Worm (Caenorhabditis elegans) whole organism, young adult: ENCODE results near the gene W07G4.7.

Experiments
- B0035.1 ChIP-seq: sonication (generic microtip); optimal IDR thresholded peaks from 2 replicates; lab custom pipeline; 2016; ENCODE audit warnings: missing genetic modification characterization, mild to moderate bottlenecking, missing compliant biosample characterization, missing genotype, missing genetic modification reagents
- C06A6.2 ChIP-seq: fragments of 200-800 bp; sonication (Bioruptor generic); conservative IDR thresholded peaks from 2 replicates; pipeline ENCODE4 v1.3.6; 2022; ENCODE audit warnings: missing genetic modification characterization, missing compliant biosample characterization
- C17E4.6 ChIP-seq: fragments of 200-800 bp; sonication (Bioruptor generic); IDR thresholded peaks from 2 replicates; pipeline ENCODE4 v1.3.6; 2022; ENCODE audit warnings: missing genetic modification reagents, missing genetic modification characterization, missing compliant biosample characterization
- F33H1.4 ChIP-seq: fragments of 200-800 bp; sonication (Bioruptor generic); IDR thresholded peaks from 2 replicates; pipeline ENCODE4 v1.3.6; 2022; ENCODE audit warnings: missing genetic modification reagents, missing genetic modification characterization, missing compliant biosample characterization
- F52B5.7 ChIP-seq: sonication (generic microtip); optimal IDR thresholded peaks from 2 replicates; lab custom pipeline; 2016; ENCODE audit warnings: mild to moderate bottlenecking, missing genetic modification characterization, missing compliant biosample characterization
- F57C9.4 ChIP-seq: sonication (generic microtip); optimal IDR thresholded peaks from 2 replicates; lab custom pipeline; 2017; ENCODE audit warnings: mild to moderate bottlenecking, missing genetic modification characterization, missing compliant biosample characterization
- T07F8.4 ChIP-seq: sonication (generic microtip); optimal IDR thresholded peaks from 2 replicates; lab custom pipeline; 2016; ENCODE audit warnings: mild to moderate bottlenecking, missing genetic modification characterization, moderate library complexity, missing compliant biosample characterization
- T26A5.8 ChIP-seq: sonication (generic microtip); optimal IDR thresholded peaks from 2 replicates; lab custom pipeline; 2016; ENCODE audit warnings: missing genetic modification characterization, missing compliant biosample characterization
- Y53F4B.3 ChIP-seq: fragments of 200-800 bp; sonication (Bioruptor generic); IDR thresholded peaks from 2 replicates; pipeline ENCODE4 v1.3.6; 2022; ENCODE audit warnings: missing genetic modification reagents, missing genetic modification characterization, missing compliant biosample characterization
- Y53G8AR.9 ChIP-seq: fragments of 200-800 bp; sonication (Bioruptor generic); conservative IDR thresholded peaks from 2 replicates; pipeline ENCODE4 v1.3.6; 2022; ENCODE audit warnings: missing genetic modification reagents, missing genetic modification characterization, missing compliant biosample characterization
- akir-1 ChIP-seq: fragments of 200-800 bp; sonication (Bioruptor generic); optimal IDR thresholded peaks from 2 replicates; lab custom pipeline; 2018; ENCODE audit warnings: mild to moderate bottlenecking, missing genetic modification characterization, moderate library complexity, missing compliant biosample characterization
- atf-7 ChIP-seq: sonication (generic microtip); optimal IDR thresholded peaks from 2 replicates; lab custom pipeline; 2017; ENCODE audit warnings: mild to moderate bottlenecking, missing genetic modification characterization, missing compliant biosample characterization
- athp-1 ChIP-seq: sonication (generic microtip); optimal IDR thresholded peaks from 2 replicates; lab custom pipeline; 2017; ENCODE audit warnings: mild to moderate bottlenecking, missing genetic modification characterization, missing compliant biosample characterization
- attf-3 ChIP-seq: fragments of 200-800 bp; sonication (Bioruptor generic); conservative IDR thresholded peaks from 2 replicates; pipeline ENCODE4 v1.3.6; 2022; ENCODE audit warnings: missing genetic modification reagents, missing genetic modification characterization, missing compliant biosample characterization
- attf-6 ChIP-seq: fragments of 200-800 bp; sonication (Bioruptor generic); IDR thresholded peaks from 2 replicates; pipeline ENCODE4 v1.3.6; 2022; ENCODE audit warnings: missing genetic modification reagents, missing genetic modification characterization, missing compliant biosample characterization
- bed-1 ChIP-seq: fragments of 200-800 bp; sonication (Bioruptor generic); IDR thresholded peaks from 2 replicates; pipeline ENCODE4 v1.3.6; 2022; ENCODE audit warnings: missing genetic modification reagents, missing genetic modification characterization, missing compliant biosample characterization
- bed-2 ChIP-seq: fragments of 200-800 bp; sonication (Bioruptor generic); IDR thresholded peaks from 2 replicates; pipeline ENCODE4 v1.3.6; 2022; ENCODE audit warnings: missing genetic modification reagents, missing genetic modification characterization, missing compliant biosample characterization
- ccch-3 ChIP-seq: fragments of 200-800 bp; sonication (Bioruptor generic); optimal IDR thresholded peaks from 2 replicates; lab custom pipeline; 2018; ENCODE audit warnings: mild to moderate bottlenecking, missing genetic modification characterization, missing compliant biosample characterization
- cebp-1 ChIP-seq, 2 experiments: fragments of 200-800 bp in 1 of 2; sonication (Bioruptor generic) in 1 of 2; sonication (generic microtip) in 1 of 2; IDR thresholded peaks in 1 of 2; optimal IDR thresholded peaks in 1 of 2; 2 replicates each; pipeline versions ENCODE4 v1.3.6 to Lab custom; 2017 to 2022; ENCODE audit warnings: missing compliant biosample characterization in 2 of 2, missing genetic modification characterization in 2 of 2, mild to moderate bottlenecking in 1 of 2, missing genetic modification reagents in 1 of 2, moderate library complexity in 1 of 2
- ceh-100 ChIP-seq: fragments of 200-800 bp; sonication (Bioruptor generic); IDR thresholded peaks from 2 replicates; pipeline ENCODE4 v1.3.6; 2022; ENCODE audit warnings: missing genetic modification reagents, missing genetic modification characterization, missing compliant biosample characterization
- ceh-27 ChIP-seq: fragments of 200-800 bp; sonication (Bioruptor generic); optimal IDR thresholded peaks from 2 replicates; lab custom pipeline; 2018; ENCODE audit warnings: mild to moderate bottlenecking, missing genetic modification characterization, moderate library complexity, missing compliant biosample characterization
- chd-7 ChIP-seq: sonication (generic microtip); optimal IDR thresholded peaks from 2 replicates; lab custom pipeline; 2016; ENCODE audit warnings: mild to moderate bottlenecking, missing genetic modification characterization, moderate library complexity, missing compliant biosample characterization
- die-1 ChIP-seq: sonication (generic microtip); optimal IDR thresholded peaks from 2 replicates; lab custom pipeline; 2016; ENCODE audit warnings: missing genotype, mild to moderate bottlenecking, missing genetic modification characterization, missing compliant biosample characterization
- dpl-1 ChIP-seq: fragments of 150-350 bp; optimal IDR thresholded peaks from 2 replicates; lab custom pipeline; 2014; ENCODE audit warnings: missing biosample characterization, missing genetic modification reagents, missing genetic modification characterization
- hlh-26 ChIP-seq: fragments of 200-800 bp; sonication (Bioruptor generic); conservative IDR thresholded peaks from 2 replicates; pipeline ENCODE4 v1.3.6; 2022; ENCODE audit warnings: missing genetic modification reagents, missing genetic modification characterization, missing compliant biosample characterization
- lsy-27 ChIP-seq: sonication (generic microtip); optimal IDR thresholded peaks from 2 replicates; lab custom pipeline; 2017; ENCODE audit warnings: missing genetic modification characterization, mild to moderate bottlenecking, missing compliant biosample characterization, antibody characterized with exemption, missing genotype, borderline replicate concordance; ENCODE audit not compliant: insufficient read depth
- mcd-1 ChIP-seq: fragments of 200-800 bp; sonication (Bioruptor generic); IDR thresholded peaks from 2 replicates; pipeline ENCODE4 v1.3.6; 2022; ENCODE audit warnings: missing genetic modification reagents, missing genetic modification characterization, missing compliant biosample characterization
- nfyb-1 ChIP-seq: fragments of 200-800 bp; sonication (Bioruptor generic); IDR thresholded peaks from 2 replicates; pipeline ENCODE4 v1.3.6; 2022; ENCODE audit warnings: missing genetic modification reagents, missing genetic modification characterization, missing compliant biosample characterization
- nhr-120 ChIP-seq: fragments of 200-800 bp; sonication (Bioruptor generic); IDR thresholded peaks from 2 replicates; pipeline ENCODE4 v1.3.6; 2022; ENCODE audit warnings: missing genetic modification characterization, missing compliant biosample characterization
- nhr-27 ChIP-seq: fragments of 200-800 bp; sonication (Bioruptor generic); optimal IDR thresholded peaks from 2 replicates; lab custom pipeline; 2018; ENCODE audit warnings: mild to moderate bottlenecking, missing genetic modification characterization, moderate library complexity, missing compliant biosample characterization
- pbrm-1 ChIP-seq: fragments of 200-800 bp; sonication (Bioruptor generic); IDR thresholded peaks from 2 replicates; pipeline ENCODE4 v1.3.6; 2022; ENCODE audit warnings: missing genetic modification reagents, missing genetic modification characterization, missing compliant biosample characterization
- pha-4 ChIP-seq: fragments of 150-350 bp; sonication (generic microtip); optimal IDR thresholded peaks from 2 replicates; lab custom pipeline; 2014; ENCODE audit warnings: missing biosample characterization, missing genetic modification reagents, missing genetic modification characterization
- sea-2 ChIP-seq: fragments of 200-800 bp; sonication (Bioruptor generic); IDR thresholded peaks from 2 replicates; pipeline ENCODE4 v1.3.6; 2022; ENCODE audit warnings: missing genetic modification characterization, missing compliant biosample characterization
- snpc-1.1 ChIP-seq: sonication (generic microtip); optimal IDR thresholded peaks from 2 replicates; lab custom pipeline; 2017; ENCODE audit warnings: missing genetic modification characterization, mild to moderate bottlenecking, missing compliant biosample characterization, antibody characterized with exemption, moderate library complexity, missing genotype, missing genetic modification reagents; ENCODE audit not compliant: insufficient read depth
- snpc-1.3 ChIP-seq: sonication (generic microtip); optimal IDR thresholded peaks from 2 replicates; lab custom pipeline; 2017; ENCODE audit warnings: missing genetic modification characterization, mild to moderate bottlenecking, missing compliant biosample characterization, antibody characterized with exemption, moderate library complexity, missing genotype, missing genetic modification reagents; ENCODE audit not compliant: insufficient read depth
- unc-130 ChIP-seq: sonication (generic microtip); optimal IDR thresholded peaks from 2 replicates; lab custom pipeline; 2016; ENCODE audit warnings: missing genetic modification reagents, missing genetic modification characterization, missing compliant biosample characterization
- xnd-1 ChIP-seq: sonication (generic microtip); optimal IDR thresholded peaks from 2 replicates; lab custom pipeline; 2016; ENCODE audit warnings: missing genotype, missing genetic modification reagents, missing genetic modification characterization, missing compliant biosample characterization
- zim-3 ChIP-seq: sonication (generic microtip); optimal IDR thresholded peaks from 2 replicates; lab custom pipeline; 2017; ENCODE audit warnings: mild to moderate bottlenecking, missing genetic modification characterization, moderate library complexity, missing compliant biosample characterization
- ztf-22 ChIP-seq: fragments of 200-800 bp; sonication (Bioruptor generic); optimal IDR thresholded peaks from 2 replicates; lab custom pipeline; 2018; ENCODE audit warnings: mild to moderate bottlenecking, missing genetic modification characterization, moderate library complexity, missing compliant biosample characterization
- ztf-6 ChIP-seq: fragments of 200-800 bp; sonication (Bioruptor generic); IDR thresholded peaks from 2 replicates; pipeline ENCODE4 v1.3.6; 2022; ENCODE audit warnings: missing genetic modification reagents, missing genetic modification characterization, missing compliant biosample characterization

The W07G4.7 gene

ce11 chrV:13024499-13024898 lies 10.0 kb downstream of the W07G4.7 start:
- TF ChIP-seq C06A6.2 = no peak
- TF ChIP-seq sea-2 = no peak
- no peak for TF ChIP-seq nfyb-1 (GFP tag; lab: Robert Waterston, UW)
- TF ChIP-seq bed-1 (GFP tag; lab: Robert Waterston, UW) = no peak
- TF ChIP-seq pha-4 = no peak

- no peak for TF ChIP-seq F52B5.7
- TF ChIP-seq unc-130 = no peak
- no peak for TF ChIP-seq C17E4.6 (GFP tag; lab: Robert Waterston, UW)
- TF ChIP-seq athp-1 (tag; lab: Kevin White, UChicago) = no peak
- TF ChIP-seq nfyb-1 (GFP tag; lab: Robert Waterston, UW) = no peak
- TF ChIP-seq F57C9.4 = no peak
- no peak for TF ChIP-seq T07F8.4
- TF ChIP-seq Y53G8AR.9 (GFP tag; lab: Robert Waterston, UW) = no peak
- TF ChIP-seq nhr-27 = no peak
- TF ChIP-seq cebp-1 (GFP tag; IDR thresholded peaks at IDR 0.05; lab: Robert Waterston, UW) = no peak
- no peak for TF ChIP-seq cebp-1 (tag; optimal IDR thresholded peaks at IDR 0.05; lab: Kevin White, UChicago)
- TF ChIP-seq Y53F4B.3 (GFP tag; lab: Robert Waterston, UW) = no peak
- no peak for TF ChIP-seq atf-7 (tag; lab: Kevin White, UChicago)
- no peak for TF ChIP-seq xnd-1
- TF ChIP-seq mcd-1 (GFP tag; lab: Robert Waterston, UW) = no peak
- TF ChIP-seq B0035.1 (tag; lab: Kevin White, UChicago) = no peak
- TF ChIP-seq, all 124 proteins: peak for 0
Measured at ce11 chrV:13022265-13022664, 12.2 kb downstream of the W07G4.7 start.

- TF ChIP-seq dpl-1 = no peak
- no peak for TF ChIP-seq die-1 (tag; lab: Kevin White, UChicago)
- TF ChIP-seq lsy-27 (tag; lab: Kevin White, UChicago) = no peak
- TF ChIP-seq pbrm-1 (GFP tag; lab: Robert Waterston, UW) = no peak
Measured at ce11 chrV:13021540-13021939, 13.0 kb downstream of the W07G4.7 start.

ce11 chrV:13020638-13021037 lies 13.9 kb downstream of the W07G4.7 start:
- no peak for TF ChIP-seq bed-2 (GFP tag; lab: Robert Waterston, UW)

ce11 chrV:13020014-13020413 lies 14.5 kb downstream of the W07G4.7 start:
- TF ChIP-seq chd-7 (no peak), zim-3 (no peak), snpc-1.1 (tag; lab: Kevin White, UChicago) (no peak), T07F8.4 (no peak), xnd-1 (no peak), ztf-22 (no peak), attf-3 (GFP tag; lab: Robert Waterston, UW) (no peak), ceh-27 (GFP tag; lab: Kevin White, UChicago) (no peak), ccch-3 (GFP tag; lab: Kevin White, UChicago) (no peak), snpc-1.3 (tag; lab: Kevin White, UChicago) (no peak), attf-6 (GFP tag; lab: Robert Waterston, UW) (no peak), pbrm-1 (GFP tag; lab: Robert Waterston, UW) (no peak), F33H1.4 (GFP tag; lab: Robert Waterston, UW) (no peak), T26A5.8 (tag; lab: Kevin White, UChicago) (no peak), akir-1 (GFP tag; lab: Kevin White, UChicago) (no peak), nhr-120 (no peak), ztf-6 (GFP tag; lab: Robert Waterston, UW) (no peak), hlh-26 (GFP tag; lab: Robert Waterston, UW) (no peak), ceh-100 (GFP tag; lab: Robert Waterston, UW) (no peak)
